Worm (Caenorhabditis elegans) whole organism, L4 larva: Measurements from ENCODE around the gene pals-24.

Experiments
- Y5F2A.4 ChIP-seq: fragments of 200-800 bp; sonication (Bioruptor generic); optimal IDR thresholded peaks from 2 replicates; lab custom pipeline; 2018; ENCODE audit warnings: mild to moderate bottlenecking, missing genetic modification characterization, missing compliant biosample characterization
- ZK337.2 ChIP-seq: fragments of 200-800 bp; sonication (Bioruptor generic); IDR thresholded peaks from 2 replicates; pipeline ENCODE4 v1.3.6; 2022; ENCODE audit warnings: missing genetic modification reagents, missing genetic modification characterization, missing compliant biosample characterization
- aha-1 ChIP-seq: fragments of 150-350 bp; peaks from one replicate; lab custom pipeline; 2014; ENCODE audit warnings: missing biosample characterization, missing genetic modification characterization
- attf-4 ChIP-seq: sonication (generic microtip); optimal IDR thresholded peaks from 3 replicates; lab custom pipeline; 2017; ENCODE audit warnings: missing biosample characterization, missing genetic modification characterization
- ceh-20 ChIP-seq: fragments of 200-800 bp; sonication (Bioruptor generic); IDR thresholded peaks from 2 replicates; pipeline ENCODE4 v1.3.6; 2022; ENCODE audit warnings: missing genetic modification reagents, missing genetic modification characterization, missing compliant biosample characterization
- daf-16 ChIP-seq, 3 experiments: sonication (generic microtip); optimal IDR thresholded peaks; 2 replicates each; lab custom pipeline; 2016 to 2017; ENCODE audit warnings: missing genetic modification characterization in 3 of 3, missing genetic modification reagents in 3 of 3, mild to moderate bottlenecking in 2 of 3, missing compliant biosample characterization in 2 of 3, missing biosample characterization in 1 of 3, moderate library complexity in 1 of 3
- dmd-9 ChIP-seq: fragments of 200-800 bp; sonication (Bioruptor generic); IDR thresholded peaks from 2 replicates; pipeline ENCODE4 v1.3.6; 2022; ENCODE audit warnings: missing genetic modification reagents, missing genetic modification characterization, missing compliant biosample characterization
- dve-1 ChIP-seq: sonication (generic microtip); optimal IDR thresholded peaks from 2 replicates; lab custom pipeline; 2017; ENCODE audit warnings: antibody characterized with exemption, mild to moderate bottlenecking, missing genetic modification characterization, missing compliant biosample characterization; ENCODE audit not compliant: insufficient read depth
- egl-43 ChIP-seq: fragments of 200-800 bp; sonication (Bioruptor generic); IDR thresholded peaks from 2 replicates; pipeline ENCODE4 v1.3.6; 2022; ENCODE audit warnings: missing genetic modification reagents, missing genetic modification characterization, missing compliant biosample characterization
- fkh-10 ChIP-seq: fragments of 150-350 bp; optimal IDR thresholded peaks from 2 replicates; lab custom pipeline; 2014; ENCODE audit warnings: missing biosample characterization, missing genetic modification reagents, missing genetic modification characterization
- hlh-30 ChIP-seq: sonication (generic microtip); optimal IDR thresholded peaks from 2 replicates; lab custom pipeline; 2017; ENCODE audit warnings: antibody characterized with exemption, mild to moderate bottlenecking, missing genetic modification characterization, missing compliant biosample characterization; ENCODE audit not compliant: insufficient read depth
- lin-29 ChIP-seq: fragments of 200-800 bp; sonication (Bioruptor generic); IDR thresholded peaks from 2 replicates; pipeline ENCODE4 v1.3.6; 2022; ENCODE audit warnings: missing genetic modification reagents, missing genetic modification characterization, missing compliant biosample characterization
- lin-39 ChIP-seq: fragments of 150-350 bp; optimal IDR thresholded peaks from 2 replicates; lab custom pipeline; 2014; ENCODE audit warnings: missing biosample characterization, missing genetic modification reagents, missing genetic modification characterization
- lir-3 ChIP-seq: sonication (generic microtip); optimal IDR thresholded peaks from 2 replicates; lab custom pipeline; 2016; ENCODE audit warnings: mild to moderate bottlenecking, missing genetic modification characterization, missing compliant biosample characterization
- lsy-2 ChIP-seq, 2 experiments: fragments of 150-350 bp in 1 of 2; sonication (generic microtip) in 1 of 2; optimal IDR thresholded peaks; 2 replicates each; lab custom pipeline; 2014 to 2017; ENCODE audit warnings: missing biosample characterization in 2 of 2, missing genetic modification characterization in 2 of 2
- mdl-1 ChIP-seq, 2 experiments: fragments of 150-350 bp in 1 of 2; sonication (generic microtip) in 1 of 2; optimal IDR thresholded peaks; 2 replicates each; lab custom pipeline; 2014 to 2017; ENCODE audit warnings: missing biosample characterization in 2 of 2, missing genetic modification characterization in 2 of 2
- mep-1 ChIP-seq: fragments of 150-350 bp; sonication (generic microtip); optimal IDR thresholded peaks from 3 replicates; lab custom pipeline; 2014; ENCODE audit warnings: missing biosample characterization, missing genetic modification characterization
- nhr-111 ChIP-seq: fragments of 200-800 bp; sonication (Bioruptor generic); optimal IDR thresholded peaks from 2 replicates; lab custom pipeline; 2018; ENCODE audit warnings: mild to moderate bottlenecking, missing genetic modification characterization, missing compliant biosample characterization
- nhr-237 ChIP-seq: sonication (generic microtip); optimal IDR thresholded peaks from 2 replicates; lab custom pipeline; 2017; ENCODE audit warnings: missing biosample characterization, missing genetic modification characterization
- nhr-41 ChIP-seq: fragments of 200-800 bp; sonication (Bioruptor generic); IDR thresholded peaks from 2 replicates; pipeline ENCODE4 v1.3.6; 2022; ENCODE audit warnings: missing genetic modification reagents, missing genetic modification characterization, missing compliant biosample characterization
- nhr-42 ChIP-seq: fragments of 200-800 bp; sonication (Bioruptor generic); IDR thresholded peaks from 2 replicates; pipeline ENCODE4 v1.3.6; 2022; ENCODE audit warnings: missing genetic modification characterization, missing compliant biosample characterization
- nhr-77 ChIP-seq: fragments of 150-350 bp; optimal IDR thresholded peaks from 2 replicates; lab custom pipeline; 2014; ENCODE audit warnings: missing biosample characterization, missing genetic modification characterization
- pha-4 ChIP-seq, 2 experiments: fragments of 150-350 bp in 1 of 2; fragments of 200-800 bp in 1 of 2; sonication (Bioruptor generic) in 1 of 2; IDR thresholded peaks in 1 of 2; optimal IDR thresholded peaks in 1 of 2; 2 replicates each; pipeline versions ENCODE4 v1.3.6 to Lab custom; 2014 to 2022; ENCODE audit warnings: missing genetic modification characterization in 2 of 2, missing genetic modification reagents in 2 of 2, missing biosample characterization in 1 of 2, missing compliant biosample characterization in 1 of 2
- php-3 ChIP-seq: fragments of 200-800 bp; sonication (Bioruptor generic); IDR thresholded peaks from 2 replicates; pipeline ENCODE4 v1.3.6; 2022; ENCODE audit warnings: missing genetic modification reagents, missing genetic modification characterization, missing compliant biosample characterization
- set-16 ChIP-seq: fragments of 200-800 bp; sonication (Bioruptor generic); IDR thresholded peaks from 2 replicates; pipeline ENCODE4 v1.3.6; 2022; ENCODE audit warnings: missing genetic modification reagents, missing genetic modification characterization, missing compliant biosample characterization
- snpc-4 ChIP-seq: fragments of 150-350 bp; optimal IDR thresholded peaks from 2 replicates; lab custom pipeline; 2014; ENCODE audit warnings: missing biosample characterization, missing genetic modification characterization
- unc-39 ChIP-seq: sonication (generic microtip); optimal IDR thresholded peaks from 2 replicates; lab custom pipeline; 2017; ENCODE audit warnings: missing biosample characterization, missing genetic modification characterization
- unc-62 ChIP-seq, 3 experiments: fragments of 150-350 bp in 1 of 3; sonication (generic microtip); optimal IDR thresholded peaks in 2 of 3; peaks in 1 of 3; 1 replicate in 1 of 3; 2 replicates in 2 of 3; lab custom pipeline; 2014 to 2017; ENCODE audit warnings: missing biosample characterization in 3 of 3, missing genetic modification characterization in 3 of 3, missing genetic modification reagents in 3 of 3, missing genotype in 1 of 3
- zfp-2 ChIP-seq: sonication (generic microtip); optimal IDR thresholded peaks from 2 replicates; lab custom pipeline; 2016; ENCODE audit warnings: mild to moderate bottlenecking, missing genetic modification characterization, missing compliant biosample characterization

pals-24 gene

DNA sequence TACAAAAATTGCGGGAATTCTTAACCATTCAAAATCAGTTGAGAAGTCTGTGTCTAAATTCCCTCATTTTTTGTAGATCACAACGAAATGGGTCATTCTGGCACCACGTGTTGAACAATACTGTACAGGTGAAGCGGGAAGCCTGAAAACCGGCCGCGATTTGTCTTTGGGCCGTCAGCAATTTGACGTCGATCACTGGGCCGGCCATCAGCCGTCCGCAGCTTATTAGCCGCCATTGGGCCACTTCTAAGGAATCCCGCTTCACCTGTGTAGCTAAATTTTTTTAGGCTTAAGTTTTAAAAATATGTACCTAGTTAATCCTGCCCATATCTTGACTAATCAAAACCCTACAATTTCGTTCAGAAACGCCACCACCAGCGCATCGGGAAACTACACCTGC lies 39.4 kb downstream of the pals-24 start (continued):
- no peak for TF ChIP-seq attf-4 (tag; lab: Kevin White, UChicago)
- no peak for TF ChIP-seq nhr-111
- TF ChIP-seq egl-43 (GFP tag; lab: Robert Waterston, UW): peak; percentile 40; the same call in 1 of the 2 replicates
- no peak for TF ChIP-seq nhr-237 (tag; lab: Kevin White, UChicago)
- no peak for TF ChIP-seq lin-29 (GFP tag; lab: Robert Waterston, UW)
- TF ChIP-seq mep-1: no peak
- TF ChIP-seq dmd-9: no peak
- TF ChIP-seq Y5F2A.4 (GFP tag; lab: Kevin White, UChicago): no peak
- TF ChIP-seq nhr-41: no peak
- TF ChIP-seq, all 104 proteins: peak for 7

DNA sequence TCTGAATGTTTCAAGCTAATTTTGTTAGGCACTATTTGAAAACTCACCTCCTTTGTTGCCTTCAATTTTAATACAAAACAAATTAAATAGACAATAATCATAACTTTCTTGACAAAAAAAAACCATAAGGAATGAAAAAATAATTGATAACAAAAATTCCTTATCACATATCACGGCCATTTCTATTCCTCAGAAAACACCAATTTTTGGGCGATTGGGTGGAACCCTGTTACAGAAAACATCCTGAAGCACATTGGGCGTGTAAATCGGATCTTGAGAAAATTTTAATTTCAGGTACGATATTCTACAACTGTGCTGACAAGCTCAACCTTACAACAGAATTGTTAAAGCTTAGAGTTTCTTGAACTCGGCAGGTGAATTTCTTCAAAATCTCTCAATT lies 44.5 kb downstream of the pals-24 start, which contains the start of gene F40G9.8:
F40G9.8 (minus strand) TSS at position 101 of the 400 bp plus-strand sequence.
- no peak for TF ChIP-seq mdl-1 (tag; optimal IDR thresholded peaks at IDR 0.05; lab: Kevin White, UChicago)
- no peak for TF ChIP-seq ZK337.2 (GFP tag; lab: Robert Waterston, UW)
- no peak for TF ChIP-seq nhr-111
- TF ChIP-seq lsy-2 (tag; optimal IDR thresholded peaks at IDR 0.05; lab: Kevin White, UChicago): no peak
- no peak for TF ChIP-seq unc-39 (tag; lab: Kevin White, UChicago)
- TF ChIP-seq egl-43 (GFP tag; lab: Robert Waterston, UW): no peak
- TF ChIP-seq snpc-4 (tag; lab: Kevin White, UChicago): no peak
- TF ChIP-seq zfp-2 (tag; lab: Kevin White, UChicago): no peak
- TF ChIP-seq lir-3: no peak
- no peak for TF ChIP-seq nhr-42 (GFP tag; lab: Robert Waterston, UW)
- no peak for TF ChIP-seq pha-4 (GFP tag; IDR thresholded peaks at IDR 0.05; lab: Robert Waterston, UW)
- no peak for TF ChIP-seq pha-4 (tag; optimal IDR thresholded peaks at IDR 0.05; lab: Kevin White, UChicago)
- no peak for TF ChIP-seq ceh-20 (GFP tag; lab: Robert Waterston, UW)
- no peak for TF ChIP-seq dve-1 (tag; lab: Kevin White, UChicago)
- TF ChIP-seq daf-16 (GFP tag; optimal IDR thresholded peaks at IDR 0.05; lab: Kevin White, UChicago): no peak
- no peak for TF ChIP-seq daf-16 (tag; optimal IDR thresholded peaks at IDR 0.05; lab: Kevin White, UChicago)
- no peak for TF ChIP-seq unc-62 (GFP tag; optimal IDR thresholded peaks at IDR 0.05 in 1 of 2; lab: Kevin White, UChicago)
- no peak for TF ChIP-seq unc-62 (tag; optimal IDR thresholded peaks at IDR 0.05; lab: Kevin White, UChicago)
- no peak for TF ChIP-seq nhr-77
- TF ChIP-seq lin-39 (tag; lab: Kevin White, UChicago): no peak
- no peak for TF ChIP-seq fkh-10 (GFP tag; lab: Kevin White, UChicago)

DNA sequence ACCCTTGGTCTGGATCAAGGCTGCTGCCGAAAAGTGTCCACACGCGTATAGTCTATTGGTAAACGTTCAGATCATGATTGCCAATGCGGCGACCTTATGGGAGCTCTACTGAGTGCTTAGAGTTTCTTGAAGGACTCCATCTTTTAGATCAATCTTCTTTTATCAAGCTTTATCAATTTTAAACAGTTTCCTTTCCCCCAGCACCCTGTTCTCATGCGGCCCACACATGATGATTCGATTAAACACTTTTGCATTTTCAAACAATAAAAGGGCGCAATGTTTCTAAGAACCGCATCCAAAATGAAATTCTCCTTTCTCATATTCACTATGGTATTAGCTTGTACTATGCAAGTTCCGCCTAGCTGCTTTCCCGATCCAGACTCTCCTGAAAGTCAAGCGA lies 45.2 kb downstream of the pals-24 start, which contains the start of gene F40G9.7:
F40G9.7 (plus strand) TSS at position 301 of the 400 bp plus-strand sequence.
- TF ChIP-seq lin-29 (GFP tag; lab: Robert Waterston, UW) (no peak), aha-1 (peak; percentile 85)

DNA sequence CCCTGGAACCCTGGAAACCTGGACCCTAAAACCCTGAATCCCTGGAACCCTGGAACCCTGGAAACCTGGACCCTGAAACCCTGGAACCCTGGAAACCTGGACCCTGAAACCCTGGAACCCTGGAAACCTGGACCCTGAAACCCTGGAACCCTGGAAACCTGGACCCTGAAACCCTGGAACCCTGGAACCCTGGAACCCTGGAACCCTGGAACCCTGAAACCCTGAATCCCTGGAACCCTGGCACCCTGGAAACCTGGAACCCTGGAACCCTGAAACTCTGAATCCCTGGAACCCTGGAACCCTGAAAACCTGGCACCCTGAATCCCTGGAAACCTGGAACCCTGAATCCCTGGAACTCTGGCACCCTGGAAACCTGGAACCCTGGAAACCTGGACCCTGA lies 48.1 kb downstream of the pals-24 start:
- peak; percentile 88 for TF ChIP-seq set-16

DNA sequence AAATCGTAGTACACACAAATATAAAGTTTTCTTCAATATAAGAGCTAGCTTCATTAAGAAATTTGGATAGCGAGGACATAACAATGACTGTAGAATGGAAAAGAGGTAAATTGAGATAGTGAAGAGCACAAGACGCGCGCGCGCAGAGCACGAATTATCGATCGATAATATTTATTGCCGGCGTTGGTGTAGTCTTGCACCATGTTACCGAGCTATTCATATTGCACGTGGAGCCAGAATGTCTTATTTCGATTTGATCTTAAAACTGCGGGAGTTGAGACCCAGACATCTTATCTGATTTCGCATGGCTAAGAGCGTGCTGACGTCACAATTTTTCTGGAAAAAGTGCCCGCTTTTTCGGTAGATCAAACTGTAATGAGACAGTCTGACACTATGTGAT lies 49.2 kb downstream of the pals-24 start, which contains the start of gene F40G9.18:
F40G9.18 (minus strand) TSS at position 101 of the 400 bp plus-strand sequence.
- TF ChIP-seq hlh-30 (tag; lab: Kevin White, UChicago) (no peak), unc-62 (GFP tag; optimal IDR thresholded peaks at IDR 0.05 in 1 of 2; lab: Kevin White, UChicago) (peak in 1 of 2 experiments; percentile 87), unc-62 (tag; optimal IDR thresholded peaks at IDR 0.05; lab: Kevin White, UChicago) (no peak)
- TF ChIP-seq, all 104 proteins: peak for 1

DNA sequence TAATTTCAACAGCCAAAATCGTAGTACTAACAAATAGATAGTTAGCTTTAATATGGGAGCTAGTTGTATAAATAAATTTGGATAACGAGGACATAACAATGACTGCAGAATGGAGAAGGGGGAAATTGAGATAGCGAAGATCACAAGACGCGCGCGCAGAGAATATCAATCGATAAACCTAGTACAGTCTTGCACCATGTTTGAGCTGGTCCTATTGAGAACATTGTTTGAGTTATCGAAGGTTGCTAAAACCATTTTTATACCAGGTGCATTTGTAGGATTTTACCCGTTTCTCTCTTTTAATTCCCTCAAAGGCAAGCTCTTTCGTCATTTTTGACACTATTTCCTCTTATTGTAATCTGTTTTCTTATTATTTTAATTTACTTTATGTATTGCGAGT lies 51.4 kb downstream of the pals-24 start, which contains the start of the genes F40G9.9 and F40G9.12:
F40G9.9 (minus strand) TSS at position 101 of the 400 bp plus-strand sequence.
F40G9.12 (plus strand) TSS at position 231 of the 400 bp plus-strand sequence.
- TF ChIP-seq php-3 (no peak), set-16 (no peak)
